Worm (Caenorhabditis elegans): Measurements from ENCODE around the gene ZK402.1.
A peak's percentile ranks its signal among the peaks of the same experiment; 100 is the strongest.

DNA sequence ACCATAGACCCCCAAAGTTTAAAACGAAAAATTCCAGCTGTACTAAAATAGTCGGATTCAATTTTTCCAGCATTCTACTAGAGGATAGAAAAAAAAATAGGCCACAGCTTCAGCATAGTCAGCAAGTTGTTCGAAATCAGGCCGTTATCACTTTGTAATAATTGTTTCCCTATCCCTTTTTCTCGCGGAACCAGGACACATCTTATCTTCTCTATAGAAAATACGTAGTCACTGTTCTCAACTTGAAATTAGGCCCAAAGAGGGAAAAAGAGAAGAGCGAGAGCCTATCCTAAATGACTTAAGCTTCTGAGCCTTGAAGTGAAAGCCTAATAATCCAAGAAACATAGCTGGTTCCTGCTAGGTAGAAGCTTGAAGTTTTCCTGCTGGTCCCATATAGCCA lies 41.6 kb downstream of the ZK402.1 start:
- TF ChIP-seq lin-29 (GFP tag; IDR thresholded peaks at IDR 0.05) (no peak), skn-1 (tag; optimal IDR thresholded peaks at IDR 0.05) (no peak), zip-2 (tag; optimal IDR thresholded peaks at IDR 0.05) (peak; percentile 19), dpl-1 (GFP tag; optimal IDR thresholded peaks at IDR 0.05) (no peak), nhr-77 (tag; optimal IDR thresholded peaks at IDR 0.05) (no peak), ZK546.5 (tag; optimal IDR thresholded peaks at IDR 0.05) (no peak), nhr-10 (tag; optimal IDR thresholded peaks at IDR 0.05) (no peak), fos-1 (tag; optimal IDR thresholded peaks at IDR 0.05) (no peak), egl-43 (GFP tag; IDR thresholded peaks at IDR 0.05) (no peak)

Measured in whole organism, L4 larva.